Worm (Caenorhabditis elegans): ENCODE data around the gene C33C12.12.

DNA sequence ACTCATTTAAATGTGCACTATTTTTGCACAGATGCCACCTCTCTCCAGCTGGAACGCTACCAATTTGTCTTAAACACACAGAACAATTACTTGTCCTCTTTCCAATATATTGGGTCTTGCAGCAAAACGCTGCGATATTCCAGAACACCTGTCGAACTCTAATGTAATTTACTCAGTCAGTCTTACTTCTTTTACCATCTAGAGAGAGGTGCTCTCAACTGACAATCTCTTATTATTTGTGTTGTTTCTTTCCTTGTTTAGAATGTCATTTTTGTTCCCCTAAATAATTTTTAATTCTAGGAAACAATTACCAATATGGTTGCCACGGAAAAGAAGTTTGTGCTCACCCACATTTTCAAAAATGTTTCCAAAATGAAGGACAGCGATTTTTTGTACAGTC, 39.2 kb downstream of the C33C12.12 start, which contains the start of gene sdz-28:
- TF ChIP-seq elt-3 (tag; optimal IDR thresholded peaks at IDR 0.05): no peak
- TF ChIP-seq ceh-39 (tag; optimal IDR thresholded peaks at IDR 0.05): peak; percentile 38

Data from whole organism, mixed stage, embryonic.